Fruit fly (Drosophila melanogaster) whole organism, embryonic: Measurements from ENCODE around the gene Dsor1.

Experiments
- ATbp ChIP-seq: fragments of 200-800 bp; sonication (Bioruptor generic); optimal IDR thresholded peaks from 2 replicates; lab custom pipeline; 2017; ENCODE audit warnings: missing biosample characterization, mild to moderate bottlenecking, missing genetic modification characterization, missing genetic modification reagents
- Blimp-1 ChIP-seq: fragments of 200-800 bp; sonication (Bioruptor generic); optimal IDR thresholded peaks from 3 replicates; lab custom pipeline; 2018; ENCODE audit warnings: missing biosample characterization, missing genetic modification characterization, mild to moderate bottlenecking, moderate library complexity, missing genetic modification reagents
- CG11085 ChIP-seq: fragments of 200-800 bp; sonication (Bioruptor generic); IDR thresholded peaks from 2 replicates; pipeline ENCODE4 v1.3.6; 2022; ENCODE audit warnings: missing biosample characterization, missing genetic modification characterization
- CG13624 ChIP-seq: fragments of 200-800 bp; sonication (Bioruptor generic); optimal IDR thresholded peaks from 2 replicates; lab custom pipeline; 2016; ENCODE audit warnings: missing biosample characterization, missing genetic modification characterization
- CG15011 ChIP-seq: fragments of 200-800 bp; sonication (Bioruptor generic); optimal IDR thresholded peaks from 3 replicates; lab custom pipeline; 2018; ENCODE audit warnings: missing biosample characterization, mild to moderate bottlenecking, missing genetic modification characterization
- CG16863 ChIP-seq: fragments of 200-800 bp; sonication (Bioruptor generic); optimal IDR thresholded peaks from 3 replicates; lab custom pipeline; 2016; ENCODE audit warnings: missing biosample characterization, missing genetic modification characterization
- CG17328 ChIP-seq: fragments of 200-800 bp; sonication (Bioruptor generic); IDR thresholded peaks from 2 replicates; pipeline ENCODE4 v1.3.6; 2022; ENCODE audit warnings: missing biosample characterization, missing genetic modification characterization
- CG17829 ChIP-seq: fragments of 200-800 bp; optimal IDR thresholded peaks from 2 replicates; lab custom pipeline; 2019; ENCODE audit warnings: missing biosample characterization, mild to moderate bottlenecking, missing genetic modification characterization, moderate library complexity
- CG18011 ChIP-seq: fragments of 200-800 bp; sonication (Bioruptor generic); optimal IDR thresholded peaks from 2 replicates; lab custom pipeline; 2017; ENCODE audit warnings: missing biosample characterization, missing genetic modification characterization, mild to moderate bottlenecking, moderate library complexity, missing genotype
- CG18476 ChIP-seq: fragments of 200-800 bp; sonication (Bioruptor generic); optimal IDR thresholded peaks from 2 replicates; lab custom pipeline; 2016; ENCODE audit warnings: missing biosample characterization, mild to moderate bottlenecking, missing genetic modification characterization
- CG2889 ChIP-seq: fragments of 200-800 bp; sonication (Bioruptor generic); IDR thresholded peaks from 3 replicates; pipeline ENCODE4 v1.3.6; 2022; ENCODE audit warnings: missing biosample characterization, missing genetic modification characterization
- CG3281 ChIP-seq: fragments of 200-800 bp; sonication (Bioruptor generic); optimal IDR thresholded peaks from 3 replicates; lab custom pipeline; 2017; ENCODE audit warnings: missing biosample characterization, mild to moderate bottlenecking, missing genetic modification characterization
- CG3995 ChIP-seq: fragments of 200-800 bp; sonication (Bioruptor generic); optimal IDR thresholded peaks from 3 replicates; lab custom pipeline; 2016; ENCODE audit warnings: missing biosample characterization, missing genetic modification characterization
- CG4617 ChIP-seq: fragments of 200-800 bp; sonication (Bioruptor generic); optimal IDR thresholded peaks from 3 replicates; lab custom pipeline; 2016; ENCODE audit warnings: missing biosample characterization, missing genetic modification characterization, borderline replicate concordance
- CG4730 ChIP-seq: fragments of 200-800 bp; sonication (Bioruptor generic); IDR thresholded peaks from 2 replicates; pipeline ENCODE4 v1.3.6; 2022; ENCODE audit warnings: missing biosample characterization, missing genetic modification characterization
- CG4854 ChIP-seq: fragments of 200-800 bp; sonication (Bioruptor generic); optimal IDR thresholded peaks from 2 replicates; lab custom pipeline; 2016; ENCODE audit warnings: missing biosample characterization, missing genetic modification characterization, inconsistent platforms
- CG7357 ChIP-seq: fragments of 200-800 bp; sonication (Bioruptor generic); IDR thresholded peaks from 3 replicates; pipeline ENCODE4 v1.3.6; 2022; ENCODE audit warnings: missing biosample characterization, missing genetic modification characterization
- CG7928 ChIP-seq: fragments of 200-800 bp; sonication (Bioruptor generic); optimal IDR thresholded peaks from 2 replicates; lab custom pipeline; 2017; ENCODE audit warnings: missing biosample characterization, mild to moderate bottlenecking, missing genetic modification characterization
- CG8924 ChIP-seq: fragments of 200-800 bp; optimal IDR thresholded peaks from 3 replicates; lab custom pipeline; 2019; ENCODE audit warnings: missing biosample characterization, mild to moderate bottlenecking, missing genetic modification characterization, moderate library complexity
- D19A ChIP-seq: fragments of 200-800 bp; optimal IDR thresholded peaks from 3 replicates; lab custom pipeline; 2019; ENCODE audit warnings: missing biosample characterization, mild to moderate bottlenecking, missing genetic modification characterization, moderate library complexity
- Doc3 ChIP-seq: fragments of 200-800 bp; sonication (Bioruptor generic); IDR thresholded peaks from 3 replicates; pipeline ENCODE4 v1.3.6; 2022; ENCODE audit warnings: missing biosample characterization, missing genetic modification characterization; ENCODE audit not compliant: partially characterized antibody
- ERR ChIP-seq: fragments of 200-800 bp; sonication (Bioruptor generic); optimal IDR thresholded peaks from 2 replicates; lab custom pipeline; 2016; ENCODE audit warnings: missing biosample characterization, missing genetic modification characterization
- Hmr ChIP-seq: fragments of 200-800 bp; sonication (Bioruptor generic); optimal IDR thresholded peaks from 3 replicates; lab custom pipeline; 2017; ENCODE audit warnings: mild to moderate bottlenecking, missing biosample characterization, missing genetic modification reagents, missing genetic modification characterization
- Nf-YA ChIP-seq: fragments of 200-800 bp; sonication (Bioruptor generic); IDR thresholded peaks from 2 replicates; pipeline ENCODE4 v1.3.6; 2022; ENCODE audit warnings: missing biosample characterization, missing genetic modification characterization
- Opbp ChIP-seq: fragments of 200-800 bp; sonication (Bioruptor generic); IDR thresholded peaks from 3 replicates; pipeline ENCODE4 v1.3.6; 2022; ENCODE audit warnings: missing biosample characterization, missing genetic modification characterization; ENCODE audit not compliant: partially characterized antibody
- Side ChIP-seq: fragments of 200-800 bp; sonication (Bioruptor generic); optimal IDR thresholded peaks from 2 replicates; lab custom pipeline; 2016; ENCODE audit warnings: missing biosample characterization, missing genetic modification characterization
- Spps ChIP-seq: fragments of 200-800 bp; sonication (Bioruptor generic); optimal IDR thresholded peaks from 2 replicates; lab custom pipeline; 2018; ENCODE audit warnings: missing biosample characterization, mild to moderate bottlenecking, missing genetic modification characterization
- Stat92E ChIP-seq, 3 experiments: fragments of >200 bp in 2 of 3; fragments of 200-800 bp in 1 of 3; sonication (Bioruptor generic) in 1 of 3; optimal IDR thresholded peaks; 2 replicates each; lab custom pipeline; 2017 to 2019; ENCODE audit warnings: missing biosample characterization in 3 of 3, missing genetic modification characterization in 3 of 3, mild to moderate bottlenecking in 1 of 3, moderate library complexity in 1 of 3
- ase ChIP-seq: fragments of 200-800 bp; sonication (Bioruptor generic); IDR thresholded peaks from 3 replicates; pipeline ENCODE4 v1.3.6; 2022; ENCODE audit warnings: missing biosample characterization, missing genetic modification characterization
- cas ChIP-seq: fragments of 200-800 bp; sonication (Bioruptor generic); IDR thresholded peaks from 2 replicates; pipeline ENCODE4 v1.3.6; 2022; ENCODE audit warnings: missing biosample characterization, missing genetic modification characterization
- cg ChIP-seq: fragments of 200-800 bp; sonication (Bioruptor generic); optimal IDR thresholded peaks from 3 replicates; lab custom pipeline; 2019; ENCODE audit warnings: missing biosample characterization, mild to moderate bottlenecking, missing genetic modification characterization, moderate library complexity
- chinmo ChIP-seq: fragments of 200-800 bp; sonication (Bioruptor generic); IDR thresholded peaks from 4 replicates; pipeline ENCODE4 v1.3.6; 2022; ENCODE audit warnings: missing biosample characterization, missing genetic modification characterization; ENCODE audit not compliant: partially characterized antibody
- crc ChIP-seq: fragments of 200-800 bp; sonication (Bioruptor generic); optimal IDR thresholded peaks from 2 replicates; lab custom pipeline; 2016; ENCODE audit warnings: missing biosample characterization, missing genetic modification characterization
- dmrt11E ChIP-seq: fragments of 200-800 bp; sonication (Bioruptor generic); optimal IDR thresholded peaks from 3 replicates; lab custom pipeline; 2018; ENCODE audit warnings: missing biosample characterization, mild to moderate bottlenecking, missing genetic modification characterization, moderate library complexity
- fd64A ChIP-seq: fragments of 200-800 bp; sonication (Bioruptor generic); optimal IDR thresholded peaks from 3 replicates; lab custom pipeline; 2018; ENCODE audit warnings: missing biosample characterization, mild to moderate bottlenecking, missing genetic modification characterization
- lbe ChIP-seq: fragments of 200-800 bp; sonication (Bioruptor generic); optimal IDR thresholded peaks from 2 replicates; lab custom pipeline; 2016; ENCODE audit warnings: missing biosample characterization, mild to moderate bottlenecking, missing genetic modification characterization
- lilli ChIP-seq: fragments of 200-800 bp; sonication (Bioruptor generic); optimal IDR thresholded peaks from 3 replicates; lab custom pipeline; 2016; ENCODE audit warnings: missing biosample characterization, missing genetic modification characterization
- lmd ChIP-seq: fragments of 200-800 bp; sonication (Bioruptor generic); IDR thresholded peaks from 2 replicates; pipeline ENCODE4 v1.3.6; 2022; ENCODE audit warnings: missing biosample characterization, missing genetic modification characterization
- mld ChIP-seq: fragments of 200-800 bp; sonication (Bioruptor generic); IDR thresholded peaks from 3 replicates; pipeline ENCODE4 v1.3.6; 2022; ENCODE audit warnings: missing biosample characterization, missing genetic modification characterization; ENCODE audit not compliant: partially characterized antibody
- pb ChIP-seq: fragments of 200-800 bp; sonication (Bioruptor generic); optimal IDR thresholded peaks from 3 replicates; lab custom pipeline; 2016; ENCODE audit warnings: missing biosample characterization, missing genetic modification characterization
- pfk ChIP-seq: fragments of 200-800 bp; sonication (Bioruptor generic); optimal IDR thresholded peaks from 2 replicates; lab custom pipeline; 2018; ENCODE audit warnings: missing biosample characterization, mild to moderate bottlenecking, missing genetic modification characterization, moderate library complexity
- pum ChIP-seq: fragments of 200-800 bp; sonication (Bioruptor generic); optimal IDR thresholded peaks from 2 replicates; lab custom pipeline; 2016; ENCODE audit warnings: missing biosample characterization, missing genetic modification characterization
- ranshi ChIP-seq: fragments of 200-800 bp; sonication (Bioruptor generic); IDR thresholded peaks from 2 replicates; pipeline ENCODE4 v1.3.6; 2022; ENCODE audit warnings: missing biosample characterization, missing genetic modification characterization
- tup ChIP-seq: fragments of 200-800 bp; sonication (Bioruptor generic); optimal IDR thresholded peaks from 2 replicates; lab custom pipeline; 2016; ENCODE audit warnings: missing biosample characterization, mild to moderate bottlenecking, missing genetic modification characterization, moderate library complexity
- vfl ChIP-seq: fragments of 200-800 bp; sonication (Bioruptor generic); optimal IDR thresholded peaks from 2 replicates; lab custom pipeline; 2016; ENCODE audit warnings: missing biosample characterization, missing genetic modification characterization
- vnd ChIP-seq: fragments of 200-800 bp; sonication (Bioruptor generic); IDR thresholded peaks from 3 replicates; pipeline ENCODE4 v1.3.6; 2022; ENCODE audit warnings: missing biosample characterization, missing genetic modification characterization; ENCODE audit not compliant: partially characterized antibody
- vvl ChIP-seq: fragments of 200-800 bp; sonication (Bioruptor generic); IDR thresholded peaks from 2 replicates; pipeline ENCODE4 v1.3.6; 2022; ENCODE audit warnings: missing biosample characterization, missing genetic modification characterization
- zen ChIP-seq: fragments of 200-800 bp; sonication (Bioruptor generic); optimal IDR thresholded peaks from 3 replicates; lab custom pipeline; 2018; ENCODE audit warnings: missing biosample characterization, mild to moderate bottlenecking, missing genetic modification characterization, moderate library complexity
- zf30C ChIP-seq: fragments of 200-800 bp; sonication (Bioruptor generic); optimal IDR thresholded peaks from 3 replicates; lab custom pipeline; 2018; ENCODE audit warnings: missing biosample characterization, mild to moderate bottlenecking, missing genetic modification characterization

Dsor1 gene

DNA sequence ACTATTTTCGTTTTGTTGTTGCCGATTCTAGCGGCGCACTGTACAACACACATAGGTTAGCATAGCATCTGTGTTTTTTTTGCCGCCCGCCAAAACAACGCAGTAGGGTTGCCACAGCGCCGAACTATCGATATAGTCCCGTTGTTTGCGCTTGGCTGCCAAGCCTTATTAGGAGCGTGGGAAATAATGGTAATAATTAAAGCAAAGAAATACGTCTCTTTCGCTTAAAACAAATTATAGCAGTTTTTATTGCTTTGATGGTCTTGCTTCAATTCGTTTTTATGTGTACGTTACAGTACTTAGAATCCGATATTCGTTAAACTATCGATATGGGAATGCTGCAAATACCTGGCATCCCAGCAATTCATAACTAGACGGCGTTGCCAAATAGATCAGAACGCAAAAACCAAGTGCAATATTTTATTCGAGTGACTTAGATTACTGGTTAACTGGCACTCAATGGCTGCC, 3.7 kb upstream of the Dsor1 start, which contains the start of the genes mxc and Larp7 (continued):
- TF ChIP-seq fd64A (GFP tag; lab: Kevin White, UChicago) (no peak), cg (no peak), CG7928 (no peak), CG4617 (GFP tag; lab: Kevin White, UChicago) (peak; percentile 77), Opbp (peak; percentile 71; the same call in 2 of the 3 replicates), CG15011 (no peak), CG17328 (no peak), CG2889 (GFP tag; lab: Robert Waterston, UW) (peak; percentile 38; the same call in 1 of the 3 replicates), CG16863 (GFP tag; lab: Kevin White, UChicago) (peak; percentile 33), Nf-YA (GFP tag; lab: Robert Waterston, UW) (no peak), CG8924 (tag; lab: Kevin White, UChicago) (peak; percentile 53), chinmo (peak; percentile 79; the same call in 2 of the 4 replicates), CG4730 (GFP tag; lab: Robert Waterston, UW) (no peak), ERR (GFP tag; lab: Kevin White, UChicago) (peak; percentile 24), lbe (no peak), CG13624 (GFP tag; lab: Kevin White, UChicago) (peak; percentile 70), zf30C (no peak), pb (GFP tag; lab: Kevin White, UChicago) (peak; percentile 0), CG18011 (GFP tag; lab: Kevin White, UChicago) (no peak), pum (GFP tag; lab: Kevin White, UChicago) (peak; percentile 63), CG3281 (GFP tag; lab: Kevin White, UChicago) (no peak), tup (GFP tag; lab: Kevin White, UChicago) (peak; percentile 4), Side (peak; percentile 61), pfk (GFP tag; lab: Kevin White, UChicago) (no peak), CG11085 (GFP tag; lab: Robert Waterston, UW) (0 out of 2 replicates have a peak, but pooled peaks have one; percentile 34), cas (GFP tag; lab: Robert Waterston, UW) (no peak), vvl (GFP tag; lab: Robert Waterston, UW) (peak; percentile 21; the same call in 1 of the 2 replicates), CG3995 (GFP tag; lab: Kevin White, UChicago) (peak; percentile 11), CG17829 (tag; lab: Kevin White, UChicago) (peak; percentile 59), mld (GFP tag; lab: Robert Waterston, UW) (peak; percentile 64; the same call in 1 of the 3 replicates), crc (GFP tag; lab: Kevin White, UChicago) (no peak), ATbp (GFP tag; lab: Kevin White, UChicago) (no peak), D19A (no peak), Hmr (GFP tag; lab: Kevin White, UChicago) (no peak), Doc3 (GFP tag; lab: Robert Waterston, UW) (peak; percentile 82), lmd (GFP tag; lab: Robert Waterston, UW) (peak; percentile 29; the same call in 1 of the 2 replicates), zen (tag; lab: Kevin White, UChicago) (peak; percentile 41), vfl (GFP tag; lab: Kevin White, UChicago) (peak; percentile 47), Stat92E (GFP tag; optimal IDR thresholded peaks at IDR 0.05; lab: Kevin White, UChicago) (no peak), Spps (tag; lab: Kevin White, UChicago) (no peak), CG4854 (GFP tag; lab: Kevin White, UChicago) (no peak), vnd (GFP tag; lab: Robert Waterston, UW) (peak; percentile 87), ranshi (GFP tag; lab: Robert Waterston, UW) (no peak), lilli (GFP tag; lab: Kevin White, UChicago) (peak; percentile 74), ase (GFP tag; lab: Robert Waterston, UW) (no peak), CG18476 (GFP tag; lab: Kevin White, UChicago) (peak; percentile 27), CG7357 (peak; percentile 60; the same call in 1 of the 3 replicates), Blimp-1 (GFP tag; lab: Kevin White, UChicago) (no peak), dmrt11E (tag; lab: Kevin White, UChicago) (peak; percentile 39)
